Worm (Caenorhabditis elegans): ENCODE measurements around the gene ntp-1.

DNA sequence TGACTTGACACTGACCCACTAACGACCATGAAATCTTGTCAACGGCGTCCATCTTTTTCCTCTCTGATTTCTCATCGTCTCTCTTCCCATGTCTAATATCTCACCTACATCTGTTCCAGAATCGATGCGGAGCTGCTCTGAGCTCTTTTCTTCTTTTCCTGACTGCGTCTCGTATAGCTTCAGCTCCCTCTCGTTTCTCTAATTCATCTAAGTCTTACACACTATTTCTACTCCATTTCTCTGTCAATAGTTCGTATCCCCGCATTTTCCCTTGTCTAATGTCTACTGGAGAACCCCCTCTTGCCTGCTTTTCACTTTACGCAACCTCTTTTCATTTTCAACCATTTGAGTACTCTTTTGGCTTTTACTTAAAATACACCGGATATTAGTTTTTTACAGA, 23.2 kb upstream of the ntp-1 start, which contains the start of gene ric-3:
- TF ChIP-seq nhr-237 (tag; optimal IDR thresholded peaks at IDR 0.05) (no peak), snpc-4 (tag; optimal IDR thresholded peaks at IDR 0.05) (peak; percentile 40), ceh-82 (tag; optimal IDR thresholded peaks at IDR 0.05) (no peak), nhr-76 (tag; optimal IDR thresholded peaks at IDR 0.05) (no peak), ztf-11 (tag; optimal IDR thresholded peaks at IDR 0.05) (no peak), zag-1 (tag; optimal IDR thresholded peaks at IDR 0.05) (no peak), lin-39 (tag; optimal IDR thresholded peaks at IDR 0.05) (peak; percentile 84), nhr-77 (tag; optimal IDR thresholded peaks at IDR 0.05) (no peak), tbx-2 (tag; optimal IDR thresholded peaks at IDR 0.05) (no peak), ceh-9 (tag; optimal IDR thresholded peaks at IDR 0.05) (no peak), lsy-12 (tag; optimal IDR thresholded peaks at IDR 0.05) (no peak), mdl-1 (tag; optimal IDR thresholded peaks at IDR 0.05) (peak; percentile 29), nhr-28 (tag; optimal IDR thresholded peaks at IDR 0.05) (no peak), nhr-23 (tag; optimal IDR thresholded peaks at IDR 0.05) (no peak)
